Worm (Caenorhabditis elegans) whole organism, L1 larva: ENCODE measurements around the gene C17B7.8.

Source experiments
- Y116A8C.19 ChIP-seq: sonication (generic microtip); optimal IDR thresholded peaks from 2 replicates; lab custom pipeline; 2016; ENCODE audit warnings: missing compliant biosample characterization, missing genetic modification characterization, borderline replicate concordance
- blmp-1 ChIP-seq: fragments of 150-350 bp; optimal IDR thresholded peaks from 2 replicates; lab custom pipeline; 2014; ENCODE audit warnings: missing biosample characterization, missing genetic modification characterization
- egl-27 ChIP-seq, 2 experiments: fragments of 150-350 bp in 1 of 2; sonication (generic microtip); optimal IDR thresholded peaks; 3 replicates each; lab custom pipeline; 2017 to 2018; ENCODE audit warnings: missing biosample characterization in 2 of 2, missing genetic modification characterization in 2 of 2, missing genetic modification reagents in 2 of 2
- elt-3 ChIP-seq, 6 experiments: fragments of 150-350 bp in 1 of 6; sonication (generic microtip); optimal IDR thresholded peaks; 2 replicates each; lab custom pipeline; 2017 to 2018; ENCODE audit warnings: missing biosample characterization in 6 of 6, missing genetic modification characterization in 6 of 6, inconsistent platforms in 1 of 6
- hlh-4 ChIP-seq: sonication (generic microtip); optimal IDR thresholded peaks from 2 replicates; lab custom pipeline; 2016; ENCODE audit warnings: mild to moderate bottlenecking, missing genetic modification characterization, missing compliant biosample characterization
- lin-15B ChIP-seq: fragments of 150-350 bp; sonication (generic microtip); optimal IDR thresholded peaks from 3 replicates; lab custom pipeline; 2014; ENCODE audit warnings: missing biosample characterization, missing genetic modification characterization
- lin-39 ChIP-seq: fragments of 150-350 bp; optimal IDR thresholded peaks from 2 replicates; lab custom pipeline; 2014; ENCODE audit warnings: missing biosample characterization, missing genetic modification reagents, missing genetic modification characterization
- mep-1 ChIP-seq: fragments of 150-350 bp; optimal IDR thresholded peaks from 2 replicates; lab custom pipeline; 2014; ENCODE audit warnings: missing biosample characterization, missing genetic modification characterization
- nhr-237 ChIP-seq: fragments of 150-350 bp; optimal IDR thresholded peaks from 2 replicates; lab custom pipeline; 2014; ENCODE audit warnings: missing biosample characterization, missing genetic modification characterization
- unc-62 ChIP-seq: fragments of 150-350 bp; optimal IDR thresholded peaks from 2 replicates; lab custom pipeline; 2014; ENCODE audit warnings: missing biosample characterization, missing genetic modification reagents, missing genetic modification characterization
- zag-1 ChIP-seq: fragments of 150-350 bp; optimal IDR thresholded peaks from 2 replicates; lab custom pipeline; 2014; ENCODE audit warnings: missing biosample characterization, missing genetic modification characterization

DNA sequence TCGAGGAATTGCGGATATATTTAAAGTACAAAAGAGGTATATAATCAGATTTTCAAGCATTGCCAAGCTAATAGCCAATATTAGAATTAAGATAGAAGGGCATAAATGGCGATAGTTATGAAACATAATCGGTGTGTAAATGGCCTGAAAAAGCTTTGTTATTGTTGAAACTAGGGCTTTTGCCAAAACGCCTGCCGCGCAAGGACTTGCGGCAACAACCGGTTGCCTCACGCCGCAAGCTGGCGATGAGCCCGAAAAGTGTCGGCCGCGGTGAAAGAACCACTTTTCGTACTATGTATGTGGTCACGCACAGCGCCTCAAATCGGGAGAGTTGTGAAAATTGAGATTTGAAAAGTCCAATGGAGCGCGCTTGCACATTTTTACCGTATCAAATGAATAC lies 24.6 kb downstream of the C17B7.8 start:
- TF ChIP-seq hlh-4, result no peak
- TF ChIP-seq Y116A8C.19, result no peak
- no peak for TF ChIP-seq lin-15B (tag; lab: Kevin White, UChicago)
- no peak for TF ChIP-seq lin-39
- no peak for TF ChIP-seq zag-1 (tag; lab: Kevin White, UChicago)
- TF ChIP-seq mep-1 (tag; lab: Kevin White, UChicago), result no peak
- no peak for TF ChIP-seq egl-27 (tag; optimal IDR thresholded peaks at IDR 0.05; lab: Kevin White, UChicago)
- no peak for TF ChIP-seq blmp-1
- TF ChIP-seq elt-3 (tag; optimal IDR thresholded peaks at IDR 0.05; lab: Kevin White, UChicago), result no peak
- no peak for TF ChIP-seq nhr-237 (tag; lab: Kevin White, UChicago)
- no peak for TF ChIP-seq unc-62 (GFP tag; lab: Kevin White, UChicago)
